Fruit fly (Drosophila melanogaster): ENCODE results near the gene CG14384.

Gene CG14384

dm6 chr3R:12975223-12975622, 7.7 kb upstream of the CG14384 start:
- TF ChIP-seq Sin3A (optimal IDR thresholded peaks at IDR 0.05), result no peak

dm6 chr3R:12974447-12974846, 6.9 kb upstream of the CG14384 start:
- TF ChIP-seq insv (optimal IDR thresholded peaks at IDR 0.05), result no peak
- TF ChIP-seq ttk (optimal IDR thresholded peaks at IDR 0.05), result no peak
- TF ChIP-seq Sin3A (optimal IDR thresholded peaks at IDR 0.05), result no peak
- TF ChIP-seq psq (optimal IDR thresholded peaks at IDR 0.05), result no peak
- TF ChIP-seq h (optimal IDR thresholded peaks at IDR 0.05), result no peak
- TF ChIP-seq Myc (optimal IDR thresholded peaks at IDR 0.05), result no peak

dm6 chr3R:12972106-12972505, 4.6 kb upstream of the CG14384 start:
- no peak for TF ChIP-seq h (optimal IDR thresholded peaks at IDR 0.05)
- TF ChIP-seq ttk (optimal IDR thresholded peaks at IDR 0.05), result no peak
- TF ChIP-seq Sin3A (optimal IDR thresholded peaks at IDR 0.05), result no peak
- TF ChIP-seq Myc (optimal IDR thresholded peaks at IDR 0.05), result no peak
- TF ChIP-seq psq (optimal IDR thresholded peaks at IDR 0.05), result no peak
- TF ChIP-seq insv (optimal IDR thresholded peaks at IDR 0.05), result no peak

- TF ChIP-seq psq (optimal IDR thresholded peaks at IDR 0.05) (no peak), Myc (optimal IDR thresholded peaks at IDR 0.05) (no peak), h (optimal IDR thresholded peaks at IDR 0.05) (no peak), ttk (optimal IDR thresholded peaks at IDR 0.05) (no peak), Sin3A (optimal IDR thresholded peaks at IDR 0.05) (no peak), insv (optimal IDR thresholded peaks at IDR 0.05) (no peak)
Measured at dm6 chr3R:12964043-12964442, 3.5 kb downstream of the CG14384 start.

DNA sequence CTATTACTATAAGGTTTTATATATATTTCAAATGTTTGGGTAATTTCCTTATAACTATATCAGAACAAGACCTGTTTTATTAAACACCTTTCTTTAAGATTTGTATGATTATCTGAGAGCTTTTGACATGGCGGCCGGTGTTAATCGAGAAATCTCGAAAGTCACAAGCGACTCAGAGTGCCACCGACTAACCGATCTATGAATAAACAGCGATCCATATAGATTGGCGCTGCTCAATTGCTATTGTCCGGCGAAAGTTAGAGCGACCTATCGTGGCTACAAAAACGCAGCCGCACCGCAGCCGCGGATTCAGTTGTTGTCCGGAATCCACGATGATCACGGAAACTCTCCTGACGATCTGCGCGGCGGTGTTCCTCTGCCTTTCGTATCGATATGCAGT, 4.0 kb downstream of the CG14384 start, which contains the start of gene Cyp304a1:
Gene Cyp304a1, plus strand, starts transcription at position 301 of the 400 bp plus-strand sequence.
- TF ChIP-seq Myc (optimal IDR thresholded peaks at IDR 0.05), result no peak
- TF ChIP-seq ttk (optimal IDR thresholded peaks at IDR 0.05), result no peak
- no peak for TF ChIP-seq h (optimal IDR thresholded peaks at IDR 0.05)
- no peak for TF ChIP-seq Sin3A (optimal IDR thresholded peaks at IDR 0.05)
- TF ChIP-seq psq (optimal IDR thresholded peaks at IDR 0.05), result no peak
- no peak for TF ChIP-seq insv (optimal IDR thresholded peaks at IDR 0.05)

- TF ChIP-seq h (optimal IDR thresholded peaks at IDR 0.05), result no peak
- no peak for TF ChIP-seq Myc (optimal IDR thresholded peaks at IDR 0.05)
- no peak for TF ChIP-seq insv (optimal IDR thresholded peaks at IDR 0.05)
- no peak for TF ChIP-seq psq (optimal IDR thresholded peaks at IDR 0.05)
- no peak for TF ChIP-seq ttk (optimal IDR thresholded peaks at IDR 0.05)
- no peak for TF ChIP-seq Sin3A (optimal IDR thresholded peaks at IDR 0.05)
Measured at dm6 chr3R:12962612-12963011, 4.9 kb downstream of the CG14384 start.

DNA sequence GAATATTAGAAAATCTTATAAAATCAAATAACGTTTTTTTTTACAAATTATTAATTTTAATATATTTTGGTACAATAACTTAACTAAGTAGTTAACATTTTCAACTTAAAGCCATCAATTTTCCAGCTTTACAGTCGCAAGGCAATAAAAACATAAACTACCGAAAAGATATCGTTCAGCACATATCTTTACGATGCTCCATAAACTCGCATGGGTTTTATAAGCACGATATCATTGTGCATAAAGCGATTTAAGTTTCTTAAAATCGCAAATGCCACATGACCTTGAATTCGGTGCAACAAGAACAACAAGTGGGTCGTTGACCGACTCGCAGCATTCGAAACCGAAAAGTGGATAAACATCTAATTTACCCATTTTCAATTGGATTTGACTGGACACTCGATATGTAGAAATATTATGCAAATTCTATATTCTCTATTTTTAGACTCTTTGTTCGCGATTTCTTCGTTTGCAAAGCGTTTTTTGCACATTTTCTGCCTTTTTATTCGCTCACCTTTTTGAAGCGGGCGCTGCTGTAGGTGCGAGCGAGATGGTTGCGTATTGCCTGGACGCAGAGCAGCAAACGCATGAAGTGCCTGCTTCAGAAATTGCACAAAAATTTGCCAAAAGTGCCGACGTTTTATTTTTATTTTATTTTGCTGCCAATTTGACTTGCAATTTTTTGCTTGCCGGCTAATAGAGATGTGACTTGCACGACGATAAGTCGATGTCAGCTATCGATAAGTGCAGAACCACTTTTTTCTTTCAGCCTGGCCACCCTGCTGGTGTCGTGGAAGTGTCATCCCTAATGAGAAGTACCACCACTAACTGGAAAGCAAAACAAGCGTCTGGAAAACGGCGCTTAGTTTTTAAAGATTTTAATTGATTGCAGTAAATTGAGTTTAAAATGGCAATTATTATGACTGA, 6.3 kb downstream of the CG14384 start, which contains the start of gene Spc25:
Gene Spc25, plus strand, starts transcription at position 817 of the 927 bp plus-strand sequence.
- no peak for TF ChIP-seq h (optimal IDR thresholded peaks at IDR 0.05)
- no peak for TF ChIP-seq ttk (optimal IDR thresholded peaks at IDR 0.05)
- TF ChIP-seq Sin3A (optimal IDR thresholded peaks at IDR 0.05), result no peak
- no peak for TF ChIP-seq Myc (optimal IDR thresholded peaks at IDR 0.05)
- no peak for TF ChIP-seq psq (optimal IDR thresholded peaks at IDR 0.05)
- no peak for TF ChIP-seq insv (optimal IDR thresholded peaks at IDR 0.05)

dm6 chr3R:12960227-12960626, 7.3 kb downstream of the CG14384 start:
- TF ChIP-seq psq (optimal IDR thresholded peaks at IDR 0.05), result no peak
- TF ChIP-seq Sin3A (optimal IDR thresholded peaks at IDR 0.05), result no peak
- TF ChIP-seq ttk (optimal IDR thresholded peaks at IDR 0.05), result no peak
- TF ChIP-seq insv (optimal IDR thresholded peaks at IDR 0.05), result no peak
- TF ChIP-seq h (optimal IDR thresholded peaks at IDR 0.05), result no peak
- TF ChIP-seq Myc (optimal IDR thresholded peaks at IDR 0.05), result no peak

DNA sequence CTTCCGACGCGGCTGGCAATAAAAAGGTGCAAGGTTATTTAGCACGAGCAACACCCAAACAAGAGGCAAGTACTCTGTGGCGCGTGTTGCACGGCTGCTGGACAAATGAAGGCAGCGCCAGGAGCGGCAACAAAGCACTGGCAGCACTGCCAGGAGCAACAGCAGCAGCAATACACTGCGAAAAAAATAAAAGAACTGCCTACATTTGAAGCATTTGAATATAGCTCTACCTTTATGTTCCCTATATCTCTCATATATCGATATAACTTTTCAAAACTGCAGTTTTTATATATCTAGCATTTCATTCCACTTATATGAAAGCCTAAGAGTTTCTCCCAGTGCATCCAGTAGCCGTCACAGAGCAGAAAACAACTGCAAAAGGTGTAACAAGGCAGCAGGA, 10.1 kb downstream of the CG14384 start:
- TF ChIP-seq h (optimal IDR thresholded peaks at IDR 0.05) (no peak), psq (optimal IDR thresholded peaks at IDR 0.05) (no peak), insv (optimal IDR thresholded peaks at IDR 0.05) (no peak), ttk (optimal IDR thresholded peaks at IDR 0.05) (no peak), Sin3A (optimal IDR thresholded peaks at IDR 0.05) (no peak), Myc (optimal IDR thresholded peaks at IDR 0.05) (no peak)

Data from Kc167 (cell line).